Worm (Caenorhabditis elegans) whole organism, early embryonic: ENCODE results near the gene alh-4.

Source experiments
- B0310.2 ChIP-seq: sonication (generic microtip); optimal IDR thresholded peaks from 2 replicates; lab custom pipeline; 2016; ENCODE audit warnings: mild to moderate bottlenecking, missing genetic modification characterization, missing compliant biosample characterization
- F13C5.2 ChIP-seq: sonication (generic microtip); optimal IDR thresholded peaks from 2 replicates; lab custom pipeline; 2017; ENCODE audit warnings: mild to moderate bottlenecking, missing genetic modification characterization, inconsistent platforms, missing compliant biosample characterization
- aly-1 ChIP-seq: sonication (generic microtip); optimal IDR thresholded peaks from 2 replicates; lab custom pipeline; 2016; ENCODE audit warnings: missing genetic modification characterization, missing compliant biosample characterization
- ama-1 ChIP-seq: fragments of 150-350 bp; optimal IDR thresholded peaks from 2 replicates; lab custom pipeline; 2014
- ceh-13 ChIP-seq: fragments of 200-800 bp; sonication (Bioruptor generic); optimal IDR thresholded peaks from 2 replicates; lab custom pipeline; 2018; ENCODE audit warnings: mild to moderate bottlenecking, missing genetic modification characterization, missing compliant biosample characterization
- ceh-36 ChIP-seq: sonication (generic microtip); optimal IDR thresholded peaks from 2 replicates; lab custom pipeline; 2016; ENCODE audit warnings: missing genetic modification characterization, inconsistent platforms, missing compliant biosample characterization
- ets-7 ChIP-seq: sonication (generic microtip); optimal IDR thresholded peaks from 2 replicates; lab custom pipeline; 2016; ENCODE audit warnings: missing genotype, missing genetic modification characterization, missing compliant biosample characterization
- flt-1 ChIP-seq: fragments of 200-800 bp; sonication (Bioruptor generic); IDR thresholded peaks from 2 replicates; pipeline ENCODE4 v1.3.6; 2022; ENCODE audit warnings: missing genetic modification characterization, missing compliant biosample characterization
- hmbx-1 ChIP-seq: sonication (generic microtip); optimal IDR thresholded peaks from 2 replicates; lab custom pipeline; 2016; ENCODE audit warnings: mild to moderate bottlenecking, missing genetic modification characterization, missing compliant biosample characterization
- hmg-4 ChIP-seq: fragments of 200-800 bp; sonication (Bioruptor generic); optimal IDR thresholded peaks from 2 replicates; lab custom pipeline; 2018; ENCODE audit warnings: mild to moderate bottlenecking, missing genetic modification characterization, missing compliant biosample characterization
- hnd-1 ChIP-seq: sonication (generic microtip); optimal IDR thresholded peaks from 2 replicates; lab custom pipeline; 2016; ENCODE audit warnings: missing genetic modification characterization, missing compliant biosample characterization
- pes-1 ChIP-seq: fragments of 200-800 bp; sonication (Bioruptor generic); IDR thresholded peaks from 2 replicates; pipeline ENCODE4 v1.3.6; 2022; ENCODE audit warnings: missing genetic modification reagents, missing genetic modification characterization, missing compliant biosample characterization
- scrt-1 ChIP-seq: fragments of 200-800 bp; sonication (Bioruptor generic); IDR thresholded peaks from 2 replicates; pipeline ENCODE4 v1.3.6; 2022; ENCODE audit warnings: missing genetic modification characterization, missing compliant biosample characterization
- sea-1 ChIP-seq: fragments of 200-800 bp; sonication (Bioruptor generic); conservative IDR thresholded peaks from 2 replicates; pipeline ENCODE4 v1.3.6; 2022; ENCODE audit warnings: missing genetic modification characterization, missing compliant biosample characterization
- tbx-11 ChIP-seq: fragments of 200-800 bp; sonication (Bioruptor generic); IDR thresholded peaks from 2 replicates; pipeline ENCODE4 v1.3.6; 2022; ENCODE audit warnings: missing genetic modification characterization, missing compliant biosample characterization
- tbx-37 ChIP-seq: fragments of 200-800 bp; sonication (Bioruptor generic); conservative IDR thresholded peaks from 2 replicates; pipeline ENCODE4 v1.3.6; 2022; ENCODE audit warnings: missing genetic modification reagents, missing genetic modification characterization, missing compliant biosample characterization
- tra-4 ChIP-seq: sonication (generic microtip); optimal IDR thresholded peaks from 2 replicates; lab custom pipeline; 2017; ENCODE audit warnings: missing genetic modification characterization, missing compliant biosample characterization

alh-4 gene

DNA sequence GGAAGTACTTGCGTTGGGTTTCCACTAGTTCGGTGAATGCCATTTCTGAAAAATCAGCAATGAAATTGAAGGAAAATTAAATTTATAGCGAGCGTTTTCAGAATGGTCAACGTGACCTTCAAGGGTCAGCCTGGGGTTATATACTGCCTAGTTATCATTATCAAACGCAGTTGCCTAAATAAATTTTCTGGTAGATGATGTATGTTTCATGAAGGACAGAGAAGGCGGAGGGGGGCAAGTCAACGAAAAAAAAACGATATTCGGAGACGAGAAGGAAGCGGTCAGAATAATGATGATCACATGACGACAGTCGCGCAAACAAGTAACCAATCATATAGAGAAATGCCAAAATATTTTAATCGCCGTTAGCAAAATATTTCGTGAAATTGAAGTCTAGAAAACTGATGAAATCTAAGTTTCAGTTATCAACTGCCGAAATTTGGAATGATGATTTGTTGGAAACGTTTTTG, at the start of gene alh-4:
Gene alh-4, minus strand, starts transcription at position 51 of the 470 bp plus-strand sequence.
- TF ChIP-seq tbx-37 (GFP tag; lab: Robert Waterston, UW), result no peak
- TF ChIP-seq pes-1 (GFP tag; lab: Robert Waterston, UW), result no peak
- TF ChIP-seq B0310.2 (tag; lab: Kevin White, UChicago), result no peak
- no peak for TF ChIP-seq ceh-13
- no peak for TF ChIP-seq sea-1 (GFP tag; lab: Robert Waterston, UW)
- no peak for TF ChIP-seq hnd-1 (tag; lab: Kevin White, UChicago)
- no peak for TF ChIP-seq ceh-36 (tag; lab: Kevin White, UChicago)
- no peak for TF ChIP-seq scrt-1 (GFP tag; lab: Robert Waterston, UW)
- TF ChIP-seq F13C5.2, result no peak
- TF ChIP-seq tbx-11 (GFP tag; lab: Robert Waterston, UW), result no peak
- no peak for TF ChIP-seq ama-1 (lab: Kevin White, UChicago)

DNA sequence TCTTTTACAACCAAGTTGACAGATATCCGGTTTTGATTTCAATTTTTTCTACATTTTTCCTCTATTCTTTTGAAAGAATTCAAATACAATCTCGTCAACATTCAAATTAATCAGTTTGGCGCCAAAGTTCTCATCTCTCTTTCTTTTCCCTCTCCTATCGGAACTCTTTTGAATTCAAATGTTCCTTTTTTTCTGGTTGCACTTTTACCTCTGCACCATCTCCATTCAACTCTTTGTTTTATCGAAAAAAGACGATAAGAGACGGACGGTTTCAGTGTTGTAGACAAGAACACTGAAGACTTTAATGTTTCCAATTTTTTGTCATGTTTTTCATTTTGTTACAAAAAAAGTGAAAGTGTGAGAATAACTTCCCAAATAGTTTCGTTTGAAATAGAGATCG, 46.3 kb upstream of the alh-4 start:
- TF ChIP-seq hmg-4 (no peak), pes-1 (GFP tag; lab: Robert Waterston, UW) (no peak), ceh-13 (no peak), tbx-11 (GFP tag; lab: Robert Waterston, UW) (no peak), hmbx-1 (no peak), tbx-37 (GFP tag; lab: Robert Waterston, UW) (no peak), ama-1 (lab: Kevin White, UChicago) (no peak), aly-1 (tag; lab: Kevin White, UChicago) (no peak), scrt-1 (GFP tag; lab: Robert Waterston, UW) (no peak), F13C5.2 (no peak), flt-1 (GFP tag; lab: Robert Waterston, UW) (no peak), sea-1 (GFP tag; lab: Robert Waterston, UW) (no peak), tra-4 (no peak)

- TF ChIP-seq pes-1 (GFP tag; lab: Robert Waterston, UW) (no peak), ceh-13 (no peak), ama-1 (lab: Kevin White, UChicago) (no peak), hmg-4 (no peak), aly-1 (tag; lab: Kevin White, UChicago) (no peak), sea-1 (GFP tag; lab: Robert Waterston, UW) (no peak), tbx-37 (GFP tag; lab: Robert Waterston, UW) (no peak), B0310.2 (tag; lab: Kevin White, UChicago) (no peak), ets-7 (tag; lab: Kevin White, UChicago) (no peak), tra-4 (no peak), ceh-36 (tag; lab: Kevin White, UChicago) (no peak), hnd-1 (tag; lab: Kevin White, UChicago) (no peak), tbx-11 (GFP tag; lab: Robert Waterston, UW) (no peak), hmbx-1 (no peak), F13C5.2 (no peak), flt-1 (GFP tag; lab: Robert Waterston, UW) (no peak), scrt-1 (GFP tag; lab: Robert Waterston, UW) (no peak)
Measured at ce11 chrV:6471208-6471607, 41.5 kb upstream of the alh-4 start.

ce11 chrV:6467676-6468075, 38.0 kb upstream of the alh-4 start:
- TF ChIP-seq tbx-37 (GFP tag; lab: Robert Waterston, UW) (no peak), ceh-13 (no peak), tbx-11 (GFP tag; lab: Robert Waterston, UW) (no peak), scrt-1 (GFP tag; lab: Robert Waterston, UW) (no peak), hnd-1 (tag; lab: Kevin White, UChicago) (no peak), pes-1 (GFP tag; lab: Robert Waterston, UW) (no peak), F13C5.2 (no peak)

DNA sequence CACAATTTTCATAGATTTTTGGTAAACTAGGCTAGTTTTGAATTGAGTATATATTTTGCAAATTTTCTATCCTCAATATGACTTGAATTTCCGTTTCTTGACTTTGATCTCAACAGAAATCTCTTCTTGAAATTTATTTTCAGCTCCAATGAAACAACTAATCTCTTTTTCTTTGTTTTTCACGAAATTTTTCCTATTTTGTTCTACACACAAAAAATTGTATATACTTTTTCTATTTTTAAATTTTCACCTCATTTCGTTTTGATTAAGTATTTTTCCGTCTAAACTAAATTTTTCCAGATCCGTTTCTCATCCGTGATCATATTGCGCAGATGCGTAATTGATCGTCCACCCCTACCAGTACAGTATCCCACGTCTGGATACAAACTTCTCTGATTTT, 35.0 kb upstream of the alh-4 start, which contains the start of gene unc-83:
Gene unc-83, plus strand, starts transcription at position 301 of the 400 bp plus-strand sequence.
- TF ChIP-seq tbx-11 (GFP tag; lab: Robert Waterston, UW) (no peak), scrt-1 (GFP tag; lab: Robert Waterston, UW) (no peak), hmg-4 (no peak), aly-1 (tag; lab: Kevin White, UChicago) (no peak), B0310.2 (tag; lab: Kevin White, UChicago) (no peak)

DNA sequence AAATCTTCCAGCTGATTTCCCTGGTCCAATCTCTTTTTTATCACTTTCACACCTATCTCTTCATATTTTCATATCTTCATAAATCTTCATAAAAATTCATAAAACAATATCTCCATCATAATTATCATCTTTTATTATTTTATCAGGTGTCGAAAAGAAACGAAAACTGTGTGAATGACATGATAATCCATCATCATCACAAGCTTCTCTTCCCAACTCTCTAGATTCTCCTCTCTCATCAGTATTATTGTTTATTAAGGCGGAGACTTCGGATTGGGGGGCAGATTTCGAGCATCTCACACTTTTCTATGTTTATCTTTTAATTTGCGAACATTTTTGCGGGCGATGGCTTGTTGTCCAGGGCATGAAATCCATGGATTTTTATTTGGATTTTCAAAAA, 34.5 kb upstream of the alh-4 start:
- TF ChIP-seq hnd-1 (tag; lab: Kevin White, UChicago), result no peak
- no peak for TF ChIP-seq B0310.2 (tag; lab: Kevin White, UChicago)

DNA sequence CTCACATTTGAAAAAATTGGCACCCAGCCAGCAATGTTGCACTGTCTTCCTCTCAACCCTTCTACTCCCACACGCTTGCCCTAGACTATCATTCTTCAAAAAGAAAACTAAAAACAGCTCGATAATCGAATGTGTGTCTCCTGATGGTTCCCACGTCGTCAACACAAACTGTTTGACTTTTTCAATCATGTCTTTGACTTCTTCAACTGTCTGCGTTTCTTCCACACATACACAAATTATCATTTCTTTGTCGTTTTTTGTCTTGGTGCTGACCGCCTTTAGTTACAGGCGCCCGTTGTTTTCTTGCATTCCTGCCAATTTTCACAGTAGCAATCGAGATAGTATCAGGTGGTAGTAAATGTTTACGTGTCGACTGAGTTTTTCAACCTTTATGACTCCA, 32.9 kb upstream of the alh-4 start:
- TF ChIP-seq hnd-1 (tag; lab: Kevin White, UChicago) (no peak), ets-7 (tag; lab: Kevin White, UChicago) (no peak), aly-1 (tag; lab: Kevin White, UChicago) (no peak), scrt-1 (GFP tag; lab: Robert Waterston, UW) (no peak), tbx-37 (GFP tag; lab: Robert Waterston, UW) (no peak), ceh-36 (tag; lab: Kevin White, UChicago) (no peak), F13C5.2 (no peak), B0310.2 (tag; lab: Kevin White, UChicago) (no peak), ama-1 (lab: Kevin White, UChicago) (no peak), hmbx-1 (no peak), sea-1 (GFP tag; lab: Robert Waterston, UW) (no peak), pes-1 (GFP tag; lab: Robert Waterston, UW) (no peak), tbx-11 (GFP tag; lab: Robert Waterston, UW) (no peak)

ce11 chrV:6461250-6461649, 31.5 kb upstream of the alh-4 start:
- TF ChIP-seq aly-1 (tag; lab: Kevin White, UChicago) (no peak), B0310.2 (tag; lab: Kevin White, UChicago) (no peak), sea-1 (GFP tag; lab: Robert Waterston, UW) (no peak), ama-1 (lab: Kevin White, UChicago) (no peak), hmbx-1 (no peak), flt-1 (GFP tag; lab: Robert Waterston, UW) (no peak), scrt-1 (GFP tag; lab: Robert Waterston, UW) (no peak), F13C5.2 (no peak), ceh-13 (no peak), ets-7 (tag; lab: Kevin White, UChicago) (no peak), tra-4 (no peak), pes-1 (GFP tag; lab: Robert Waterston, UW) (no peak), tbx-11 (GFP tag; lab: Robert Waterston, UW) (no peak), ceh-36 (tag; lab: Kevin White, UChicago) (no peak), hnd-1 (tag; lab: Kevin White, UChicago) (no peak), tbx-37 (GFP tag; lab: Robert Waterston, UW) (no peak), hmg-4 (no peak)
